Worm (Caenorhabditis elegans): ENCODE results near the gene chil-26.

chil-26 gene

DNA sequence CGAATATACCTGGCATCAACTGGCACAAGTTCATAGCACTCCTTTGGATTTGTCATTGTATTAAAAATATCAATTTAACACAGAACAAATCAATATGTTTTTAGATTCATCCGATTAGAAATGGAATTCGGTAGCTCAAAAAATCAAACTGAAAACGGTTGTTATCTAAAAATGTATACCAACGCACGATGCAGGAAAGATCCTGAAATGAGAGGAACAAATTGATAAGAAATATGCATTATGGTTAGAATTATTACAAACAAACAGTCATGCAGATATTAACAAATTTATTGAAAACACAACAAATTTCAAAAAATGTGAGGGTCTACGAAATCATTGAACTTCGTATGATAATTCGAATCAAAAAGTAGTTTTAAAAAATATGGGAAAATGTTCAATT is 4.8 kb upstream of the chil-26 start, which contains the start of gene T19H5.6:
TSS of gene T19H5.6 (minus strand) at position 195 of the 400 bp plus-strand sequence.
- TF ChIP-seq nhr-76 (tag; optimal IDR thresholded peaks at IDR 0.05) (no peak), lin-13 (tag; optimal IDR thresholded peaks at IDR 0.05) (no peak), unc-39 (tag; optimal IDR thresholded peaks at IDR 0.05) (no peak), ces-1 (GFP tag; optimal IDR thresholded peaks at IDR 0.05) (no peak), sem-2 (GFP tag; optimal IDR thresholded peaks at IDR 0.05) (no peak), sptf-1 (tag; optimal IDR thresholded peaks at IDR 0.05) (no peak)

DNA sequence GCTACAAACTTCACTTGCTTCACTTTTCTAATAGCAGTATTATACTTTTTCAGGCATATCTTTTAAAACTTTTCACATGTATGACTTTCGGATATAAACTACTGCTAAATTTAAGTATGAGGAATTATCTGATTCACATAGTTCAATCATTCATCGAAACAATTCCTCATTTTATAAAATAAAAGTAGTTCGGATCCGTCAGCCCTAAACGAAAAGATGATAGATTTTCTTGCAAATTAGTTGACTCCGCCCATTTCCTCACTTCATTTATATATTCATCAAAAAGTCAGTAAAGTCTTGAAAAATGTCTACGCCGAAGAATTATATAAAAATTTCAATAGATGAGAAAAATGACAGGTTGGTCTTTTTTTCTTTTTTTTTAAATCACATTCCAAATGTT is 2.7 kb downstream of the chil-26 start, which contains the start of gene chil-27:
TSS of gene chil-27 (plus strand) at position 301 of the 400 bp plus-strand sequence.
- TF ChIP-seq unc-39 (tag; optimal IDR thresholded peaks at IDR 0.05) (no peak), elt-3 (tag; optimal IDR thresholded peaks at IDR 0.05) (no peak)

DNA sequence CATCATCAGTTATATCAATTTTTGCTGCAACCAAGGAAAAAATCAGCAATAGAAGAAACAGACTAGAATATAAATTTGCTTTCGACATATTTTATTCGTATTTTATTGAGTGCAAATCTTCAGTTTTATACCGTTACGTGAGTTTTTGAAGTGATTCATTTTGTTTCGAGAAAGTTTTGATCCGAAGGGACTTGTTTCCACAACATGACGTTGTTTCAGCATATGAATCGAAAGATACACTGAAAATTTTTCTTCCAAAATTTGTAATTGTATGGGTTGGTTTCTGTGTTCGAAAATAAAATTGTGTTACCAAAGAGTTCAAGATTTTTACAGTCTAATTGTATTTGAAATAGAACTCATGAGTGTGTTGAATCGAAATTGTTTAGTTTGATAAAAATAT is 5.2 kb downstream of the chil-26 start, which contains the start of gene T19H5.7:
TSS of gene T19H5.7 (minus strand) at position 101 of the 400 bp plus-strand sequence.
- no peak for TF ChIP-seq lin-13 (tag; optimal IDR thresholded peaks at IDR 0.05)
- TF ChIP-seq unc-62 (GFP tag; optimal IDR thresholded peaks at IDR 0.05) = no peak
- TF ChIP-seq mab-5 (tag; optimal IDR thresholded peaks at IDR 0.05) = no peak
- TF ChIP-seq ceh-43 (GFP tag; optimal IDR thresholded peaks at IDR 0.05) = no peak
- no peak for TF ChIP-seq ztf-11 (tag; optimal IDR thresholded peaks at IDR 0.05)
- no peak for TF ChIP-seq ceh-83 (GFP tag; optimal IDR thresholded peaks at IDR 0.05)
- TF ChIP-seq ham-2 (GFP tag; optimal IDR thresholded peaks at IDR 0.05) = no peak
- no peak for TF ChIP-seq mep-1 (tag; optimal IDR thresholded peaks at IDR 0.05)
- no peak for TF ChIP-seq nhr-28 (tag; optimal IDR thresholded peaks at IDR 0.05)
- no peak for TF ChIP-seq blmp-1 (tag; optimal IDR thresholded peaks at IDR 0.05)
- TF ChIP-seq unc-120 (tag; optimal IDR thresholded peaks at IDR 0.05; ENCODE audit: poor library complexity, severe bottlenecking) = no peak
- TF ChIP-seq drap-1 (GFP tag; optimal IDR thresholded peaks at IDR 0.05) = no peak
- TF ChIP-seq nhr-2 (tag; optimal IDR thresholded peaks at IDR 0.05) = no peak

DNA sequence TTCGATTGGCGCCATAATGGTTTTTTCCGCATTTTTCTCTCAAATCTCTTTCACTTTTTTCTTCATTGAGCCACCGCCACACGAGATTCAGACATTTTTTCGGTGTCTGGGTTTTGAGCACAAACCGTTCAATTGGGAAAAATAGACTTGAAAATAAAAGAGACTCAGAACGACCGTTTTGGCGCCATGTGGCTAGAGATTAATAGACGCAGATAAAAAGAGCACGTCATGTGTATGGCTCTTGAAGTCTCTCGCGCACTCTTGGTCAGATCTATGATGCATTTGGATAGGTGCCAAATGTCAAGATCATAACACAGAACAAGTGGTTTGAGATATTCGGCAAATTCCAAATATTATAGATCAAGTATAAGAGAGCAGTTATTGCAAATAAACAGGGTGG is 6.6 kb downstream of the chil-26 start:
- TF ChIP-seq blmp-1 (tag; optimal IDR thresholded peaks at IDR 0.05) (no peak), nhr-237 (tag; optimal IDR thresholded peaks at IDR 0.05) (no peak), elt-3 (tag; optimal IDR thresholded peaks at IDR 0.05) (no peak), unc-62 (GFP tag; optimal IDR thresholded peaks at IDR 0.05) (no peak), ztf-11 (tag; optimal IDR thresholded peaks at IDR 0.05) (no peak), zip-8 (tag; optimal IDR thresholded peaks at IDR 0.05) (no peak), ceh-39 (tag; optimal IDR thresholded peaks at IDR 0.05) (no peak), sem-2 (GFP tag; optimal IDR thresholded peaks at IDR 0.05) (no peak), elt-1 (tag; optimal IDR thresholded peaks at IDR 0.05; ENCODE audit: borderline replicate concordance, insufficient read depth) (no peak)

DNA sequence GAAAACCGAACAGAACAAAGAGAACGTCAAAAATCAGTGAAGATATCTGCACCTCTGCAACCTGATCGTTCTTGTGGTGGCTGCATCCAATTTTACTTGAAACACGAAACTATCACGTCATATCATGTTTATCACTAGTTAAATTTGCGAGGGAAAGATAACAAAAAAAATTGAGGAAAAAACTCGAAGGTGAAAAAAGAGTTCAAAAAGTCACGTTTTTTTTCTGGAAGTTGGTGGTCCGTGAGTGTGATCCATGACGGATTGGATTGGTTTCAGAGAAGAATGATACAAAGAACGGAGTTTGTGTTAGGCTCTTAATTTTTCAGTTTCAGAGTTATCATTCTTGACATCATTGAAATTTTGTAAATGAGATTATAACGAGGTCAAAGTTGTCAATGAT is 7.7 kb downstream of the chil-26 start:
- TF ChIP-seq blmp-1 (tag; optimal IDR thresholded peaks at IDR 0.05) (no peak), lsy-2 (tag; optimal IDR thresholded peaks at IDR 0.05) (no peak), hlh-1 (tag; optimal IDR thresholded peaks at IDR 0.05) (no peak), mep-1 (tag; optimal IDR thresholded peaks at IDR 0.05) (no peak)

DNA sequence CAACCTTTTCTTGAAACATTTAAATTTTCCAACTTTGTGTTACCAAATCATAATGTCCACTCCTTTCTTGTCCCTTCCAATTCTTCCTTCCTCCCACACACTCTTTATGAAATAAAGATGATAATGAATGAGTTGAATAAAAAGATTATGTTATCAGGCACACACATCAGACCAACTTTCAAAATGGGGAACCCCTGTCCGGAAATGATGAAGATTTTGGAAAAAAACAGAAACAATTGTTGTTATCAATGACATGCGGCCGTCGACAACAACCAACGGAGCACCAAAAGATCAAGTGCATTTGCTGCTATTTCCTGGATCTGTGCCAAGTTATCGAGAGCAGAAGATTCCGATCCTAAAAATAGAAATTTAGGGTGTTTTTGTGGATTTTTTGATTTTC is 8.5 kb downstream of the chil-26 start:
- TF ChIP-seq hlh-1 (tag; optimal IDR thresholded peaks at IDR 0.05) (no peak), lsy-2 (tag; optimal IDR thresholded peaks at IDR 0.05) (no peak), ceh-43 (GFP tag; optimal IDR thresholded peaks at IDR 0.05) (no peak), nhr-2 (tag; optimal IDR thresholded peaks at IDR 0.05) (no peak), M03D4.4 (tag; optimal IDR thresholded peaks at IDR 0.05) (no peak), nhr-76 (tag; optimal IDR thresholded peaks at IDR 0.05) (no peak), lin-13 (tag; optimal IDR thresholded peaks at IDR 0.05) (no peak), mls-2 (tag; optimal IDR thresholded peaks at IDR 0.05) (no peak)

DNA sequence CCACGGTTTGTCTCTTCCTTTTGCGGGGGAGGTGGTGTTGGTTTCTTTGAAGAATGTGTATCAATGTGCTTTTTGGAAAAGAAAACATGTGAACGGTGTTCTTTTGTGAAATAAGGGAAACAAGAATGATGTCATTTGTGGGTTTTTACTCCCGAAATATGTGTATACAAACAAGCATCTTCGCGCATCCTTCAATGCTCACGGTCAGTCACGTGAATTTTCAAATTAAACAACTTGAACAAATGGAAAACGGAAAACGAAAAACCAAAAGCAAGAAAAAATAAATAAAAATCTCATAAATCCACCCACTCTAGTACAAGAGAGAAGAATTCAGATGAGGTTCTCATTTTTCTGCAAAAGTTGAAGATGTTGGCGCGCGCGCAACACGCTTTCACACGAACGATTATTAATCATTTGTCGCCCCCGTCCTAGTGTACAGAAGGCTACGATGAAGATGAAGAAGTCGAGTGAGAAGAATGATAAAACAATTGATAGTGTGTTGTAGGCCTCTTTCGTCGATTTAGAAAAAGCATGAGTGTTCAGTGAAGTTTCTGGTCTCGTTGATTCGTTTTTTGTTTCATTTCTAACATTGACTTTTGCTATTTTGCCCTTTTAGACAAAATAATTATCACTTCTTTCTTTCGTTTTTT is 10.4 kb downstream of the chil-26 start:
- no peak for TF ChIP-seq cnd-1 (tag; optimal IDR thresholded peaks at IDR 0.05)

All from whole organism, mixed stage, embryonic.